Fruit fly (Drosophila melanogaster): ENCODE results near the gene Zmynd8.

DNA sequence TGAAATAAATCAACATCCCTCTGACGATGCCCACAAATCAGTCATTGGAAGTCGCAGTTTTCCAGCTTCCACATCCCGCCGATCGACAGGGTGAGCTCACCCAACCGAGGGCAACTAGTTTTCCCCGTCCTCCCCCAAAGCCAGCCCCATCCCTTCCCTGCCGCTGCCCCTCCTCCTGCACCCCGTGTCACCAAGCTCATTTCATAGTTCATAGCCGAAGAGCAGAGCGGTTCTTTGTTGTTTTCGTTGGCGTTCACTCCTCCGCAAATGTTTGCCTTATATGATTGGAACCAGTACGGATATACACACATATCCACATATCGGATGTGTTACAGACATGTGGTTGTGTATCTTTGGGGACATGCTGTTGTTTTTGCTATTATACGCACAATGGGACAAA, 50.8 kb downstream of the Zmynd8 start:
- TF ChIP-seq toe (GFP tag; optimal IDR thresholded peaks at IDR 0.05) (no peak), CG1620 (GFP tag; optimal IDR thresholded peaks at IDR 0.05) (no peak)
